Fruit fly (Drosophila melanogaster): ENCODE results near the gene CG46434.

The CG46434 gene

dm6 chr3L:19560005-19560694, 16.1 kb upstream of the CG46434 start:
- no peak for TF ChIP-seq noc (tag; optimal IDR thresholded peaks at IDR 0.05)

- no peak for TF ChIP-seq noc (tag; optimal IDR thresholded peaks at IDR 0.05)
These were observed 15.2 kb upstream of the CG46434 start for dm6 chr3L:19559171-19559570.

dm6 chr3L:19558674-19559073, 14.7 kb upstream of the CG46434 start:
- TF ChIP-seq noc (tag; optimal IDR thresholded peaks at IDR 0.05) = no peak

dm6 chr3L:19557996-19558375, 14.0 kb upstream of the CG46434 start:
- TF ChIP-seq noc (tag; optimal IDR thresholded peaks at IDR 0.05) = no peak

dm6 chr3L:19557197-19557995, 13.4 kb upstream of the CG46434 start:
- TF ChIP-seq noc (tag; optimal IDR thresholded peaks at IDR 0.05) = no peak

dm6 chr3L:19556738-19557137, 12.7 kb upstream of the CG46434 start:
- no peak for TF ChIP-seq noc (tag; optimal IDR thresholded peaks at IDR 0.05)

- no peak for TF ChIP-seq noc (tag; optimal IDR thresholded peaks at IDR 0.05)
These were observed 12.0 kb upstream of the CG46434 start for dm6 chr3L:19555906-19556457.

dm6 chr3L:19552136-19552773, 8.2 kb upstream of the CG46434 start, which contains the start of the genes Ltn1 and CG9300:
Ltn1 (minus strand) TSS chr3L:19552290.
CG9300 (plus strand) TSS chr3L:19552420.
- no peak for TF ChIP-seq noc (tag; optimal IDR thresholded peaks at IDR 0.05)

- no peak for TF ChIP-seq noc (tag; optimal IDR thresholded peaks at IDR 0.05)
These were observed 805 bp upstream of the CG46434 start, which contains the start of the genes CG46435 and Rcd7 for dm6 chr3L:19544810-19545209. CG46435 (plus strand) TSS chr3L:19545110. Rcd7 (plus strand) TSS chr3L:19545110.

dm6 chr3L:19532443-19532842, 11.6 kb downstream of the CG46434 start, which contains the start of gene Cpr76Bd:
Cpr76Bd (plus strand) TSS chr3L:19532743.
- no peak for TF ChIP-seq noc (tag; optimal IDR thresholded peaks at IDR 0.05)

dm6 chr3L:19528547-19528946, 15.5 kb downstream of the CG46434 start:
- no peak for TF ChIP-seq noc (tag; optimal IDR thresholded peaks at IDR 0.05)

dm6 chr3L:19525736-19526135, 18.3 kb downstream of the CG46434 start:
- TF ChIP-seq noc (tag; optimal IDR thresholded peaks at IDR 0.05) = no peak

dm6 chr3L:19524690-19525089, 19.3 kb downstream of the CG46434 start:
- no peak for TF ChIP-seq noc (tag; optimal IDR thresholded peaks at IDR 0.05)

dm6 chr3L:19521093-19521492, 22.9 kb downstream of the CG46434 start:
- no peak for TF ChIP-seq noc (tag; optimal IDR thresholded peaks at IDR 0.05)

- no peak for TF ChIP-seq noc (tag; optimal IDR thresholded peaks at IDR 0.05)
These were observed 23.4 kb downstream of the CG46434 start, which contains the start of gene Cpr76Bc for dm6 chr3L:19520645-19521044. Cpr76Bc (plus strand) TSS chr3L:19520945.

dm6 chr3L:19519349-19519748, 24.7 kb downstream of the CG46434 start, which contains the start of gene Cpr76Bb:
Cpr76Bb (plus strand) TSS chr3L:19519649.
- TF ChIP-seq noc (tag; optimal IDR thresholded peaks at IDR 0.05) = no peak
